Fruit fly (Drosophila melanogaster) whole organism, pupa: ENCODE data around the gene CG11655.

Experiments used
- CG14655 ChIP-seq: fragments of 200-800 bp; sonication (Bioruptor generic); optimal IDR thresholded peaks from 3 replicates; lab custom pipeline; 2017; ENCODE audit warnings: mild to moderate bottlenecking, missing biosample characterization, missing genetic modification reagents, missing genetic modification characterization
- CG32121 ChIP-seq: fragments of 200-800 bp; sonication (Bioruptor generic); IDR thresholded peaks from 2 replicates; pipeline ENCODE4 v1.3.6; 2022; ENCODE audit warnings: missing biosample characterization, missing genetic modification characterization
- CG8159 ChIP-seq: fragments of 200-800 bp; sonication (Bioruptor generic); optimal IDR thresholded peaks from 3 replicates; lab custom pipeline; 2018; ENCODE audit warnings: missing biosample characterization, mild to moderate bottlenecking, missing genetic modification characterization, moderate library complexity
- CG9948 ChIP-seq: fragments of 200-800 bp; sonication (Bioruptor generic); optimal IDR thresholded peaks from 2 replicates; lab custom pipeline; 2018; ENCODE audit warnings: missing biosample characterization, mild to moderate bottlenecking, missing genetic modification characterization, moderate library complexity
- EcR ChIP-seq: fragments of 200-800 bp; sonication (Bioruptor generic); optimal IDR thresholded peaks from 3 replicates; lab custom pipeline; 2019; ENCODE audit warnings: missing biosample characterization, missing genetic modification characterization, mild to moderate bottlenecking, moderate library complexity, missing genetic modification reagents
- Snoo ChIP-seq: fragments of 200-800 bp; sonication (Bioruptor generic); optimal IDR thresholded peaks from 3 replicates; lab custom pipeline; 2017; ENCODE audit warnings: missing biosample characterization, mild to moderate bottlenecking, missing genetic modification characterization, inconsistent platforms

dm6 chrX:15498791-15499190 lies 45.5 kb downstream of the CG11655 start:
- peak; percentile 13 for TF ChIP-seq Snoo (tag; lab: Kevin White, UChicago)
- peak; percentile 25 for TF ChIP-seq CG8159 (tag; lab: Kevin White, UChicago)
- no peak for TF ChIP-seq CG9948 (tag; lab: Kevin White, UChicago)
- TF ChIP-seq CG14655 (GFP tag; lab: Kevin White, UChicago), result no peak
- no peak for TF ChIP-seq EcR
- no peak for TF ChIP-seq CG32121 (GFP tag; lab: Robert Waterston, UW)
